Worm (Caenorhabditis elegans) whole organism, L3 larva: Measurements from ENCODE around the gene tcl-2.
A peak's percentile ranks its signal among the peaks of the same experiment; 100 is the strongest.

ENCODE experiments used
- R02D3.7 ChIP-seq: fragments of 150-350 bp; optimal IDR thresholded peaks from 2 replicates; lab custom pipeline; 2014; ENCODE audit warnings: missing biosample characterization, missing genetic modification characterization
- aly-2 ChIP-seq: fragments of 150-350 bp; optimal IDR thresholded peaks from 2 replicates; lab custom pipeline; 2014; ENCODE audit warnings: missing biosample characterization, missing genetic modification characterization
- ama-1 ChIP-seq: fragments of 150-350 bp; optimal IDR thresholded peaks from 2 replicates; lab custom pipeline; 2018
- ceh-16 ChIP-seq: sonication (generic microtip); optimal IDR thresholded peaks from 2 replicates; lab custom pipeline; 2017; ENCODE audit warnings: missing biosample characterization, missing genetic modification characterization
- ceh-28 ChIP-seq: fragments of 150-350 bp; optimal IDR thresholded peaks from 2 replicates; lab custom pipeline; 2014; ENCODE audit warnings: missing biosample characterization, missing genetic modification reagents, missing genetic modification characterization
- ceh-82 ChIP-seq: fragments of 150-350 bp; optimal IDR thresholded peaks from 2 replicates; lab custom pipeline; 2014; ENCODE audit warnings: missing biosample characterization, missing genetic modification characterization
- ceh-9 ChIP-seq: sonication (generic microtip); optimal IDR thresholded peaks from 2 replicates; lab custom pipeline; 2018; ENCODE audit warnings: missing biosample characterization, missing genetic modification characterization
- egl-27 ChIP-seq: sonication (generic microtip); optimal IDR thresholded peaks from 4 replicates; lab custom pipeline; 2017; ENCODE audit warnings: missing biosample characterization, missing genetic modification reagents, missing genetic modification characterization
- egl-5 ChIP-seq: fragments of 150-350 bp; optimal IDR thresholded peaks from 2 replicates; lab custom pipeline; 2017; ENCODE audit warnings: missing biosample characterization, missing genetic modification reagents, missing genetic modification characterization, inconsistent platforms
- elt-1 ChIP-seq: fragments of 150-350 bp; optimal IDR thresholded peaks from 2 replicates; lab custom pipeline; 2014; ENCODE audit warnings: missing biosample characterization, missing genetic modification characterization
- elt-2 ChIP-seq: sonication (generic microtip); optimal IDR thresholded peaks from 2 replicates; lab custom pipeline; 2016; ENCODE audit warnings: missing genetic modification reagents, mild to moderate bottlenecking, missing genetic modification characterization, missing compliant biosample characterization
- eor-1 ChIP-seq, 2 experiments: fragments of 150-350 bp; optimal IDR thresholded peaks; 2 replicates each; lab custom pipeline; 2014 to 2018; ENCODE audit warnings: missing biosample characterization in 2 of 2, missing genetic modification characterization in 2 of 2
- fkh-10 ChIP-seq: sonication (generic microtip); optimal IDR thresholded peaks from 2 replicates; lab custom pipeline; 2017; ENCODE audit warnings: missing biosample characterization, missing genetic modification reagents, missing genetic modification characterization
- fkh-2 ChIP-seq: fragments of 150-350 bp; optimal IDR thresholded peaks from 2 replicates; lab custom pipeline; 2014; ENCODE audit warnings: missing biosample characterization, missing genetic modification reagents, missing genetic modification characterization
- fos-1 ChIP-seq: fragments of 150-350 bp; optimal IDR thresholded peaks from 2 replicates; lab custom pipeline; 2014; ENCODE audit warnings: missing biosample characterization, missing genetic modification characterization
- mml-1 ChIP-seq: fragments of 150-350 bp; sonication (generic microtip); optimal IDR thresholded peaks from 3 replicates; lab custom pipeline; 2014; ENCODE audit warnings: missing biosample characterization, missing genetic modification characterization
- nhr-25 ChIP-seq: sonication (generic microtip); optimal IDR thresholded peaks from 2 replicates; lab custom pipeline; 2017; ENCODE audit warnings: missing biosample characterization, missing genetic modification characterization
- nhr-28 ChIP-seq: fragments of 150-350 bp; optimal IDR thresholded peaks from 2 replicates; lab custom pipeline; 2014; ENCODE audit warnings: missing biosample characterization, missing genetic modification characterization
- nhr-43 ChIP-seq: sonication (generic microtip); optimal IDR thresholded peaks from 2 replicates; lab custom pipeline; 2016; ENCODE audit warnings: mild to moderate bottlenecking, missing genetic modification characterization, missing compliant biosample characterization; ENCODE audit not compliant: poor library complexity, severe bottlenecking
- nhr-76 ChIP-seq: fragments of 150-350 bp; sonication (generic microtip); optimal IDR thresholded peaks from 5 replicates; lab custom pipeline; 2014; ENCODE audit warnings: missing biosample characterization, missing genetic modification characterization
- pqm-1 ChIP-seq: fragments of 150-350 bp; optimal IDR thresholded peaks from 2 replicates; lab custom pipeline; 2017; ENCODE audit warnings: missing biosample characterization, missing genetic modification characterization, inconsistent platforms
- sea-2 ChIP-seq: fragments of 150-350 bp; sonication (generic microtip); optimal IDR thresholded peaks from 4 replicates; lab custom pipeline; 2014; ENCODE audit warnings: missing biosample characterization, missing genetic modification reagents, missing genetic modification characterization
- skn-1 ChIP-seq: fragments of 150-350 bp; optimal IDR thresholded peaks from 2 replicates; lab custom pipeline; 2014; ENCODE audit warnings: missing biosample characterization, missing genetic modification characterization
- snpc-4 ChIP-seq: fragments of 150-350 bp; optimal IDR thresholded peaks from 2 replicates; lab custom pipeline; 2014; ENCODE audit warnings: missing biosample characterization, missing genetic modification characterization
- tbx-2 ChIP-seq: sonication (generic microtip); optimal IDR thresholded peaks from 2 replicates; lab custom pipeline; 2016; ENCODE audit warnings: mild to moderate bottlenecking, missing genetic modification characterization, missing compliant biosample characterization
- unc-39 ChIP-seq: sonication (generic microtip); optimal IDR thresholded peaks from 4 replicates; lab custom pipeline; 2017; ENCODE audit warnings: missing biosample characterization, missing genetic modification characterization
- ztf-11 ChIP-seq: fragments of 150-350 bp; optimal IDR thresholded peaks from 2 replicates; lab custom pipeline; 2014; ENCODE audit warnings: missing biosample characterization, missing genetic modification characterization

The tcl-2 gene

ce11 chrIV:147819-148218, 31.1 kb upstream of the tcl-2 start, which contains the start of gene col-99:
col-99 (minus strand) TSS chrIV:147919.
- TF ChIP-seq ceh-82 (tag; lab: Kevin White, UChicago), result no peak

DNA sequence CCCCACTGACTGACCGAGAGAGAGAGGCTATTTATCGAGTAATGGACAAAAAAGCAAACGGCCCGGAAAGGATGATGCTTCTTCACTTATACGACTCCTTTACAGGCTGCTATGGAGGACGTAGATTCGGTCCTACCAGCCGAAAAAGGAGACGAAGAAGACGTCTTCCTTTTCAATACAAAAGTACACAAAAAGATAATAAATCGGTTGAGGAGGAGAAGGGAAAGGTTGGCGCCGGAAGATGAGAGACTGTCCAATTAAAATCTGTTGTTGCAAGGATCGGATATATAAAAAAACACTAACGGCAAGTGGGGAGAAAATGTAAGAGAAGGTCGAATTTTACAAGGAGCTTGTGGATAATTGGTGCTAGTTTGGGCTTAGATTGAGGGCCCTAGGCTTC, 30.1 kb upstream of the tcl-2 start:
- TF ChIP-seq egl-5 (tag; lab: Kevin White, UChicago) (no peak), elt-1 (tag; lab: Kevin White, UChicago) (no peak), nhr-25 (no peak), unc-39 (tag; lab: Kevin White, UChicago) (no peak)

DNA sequence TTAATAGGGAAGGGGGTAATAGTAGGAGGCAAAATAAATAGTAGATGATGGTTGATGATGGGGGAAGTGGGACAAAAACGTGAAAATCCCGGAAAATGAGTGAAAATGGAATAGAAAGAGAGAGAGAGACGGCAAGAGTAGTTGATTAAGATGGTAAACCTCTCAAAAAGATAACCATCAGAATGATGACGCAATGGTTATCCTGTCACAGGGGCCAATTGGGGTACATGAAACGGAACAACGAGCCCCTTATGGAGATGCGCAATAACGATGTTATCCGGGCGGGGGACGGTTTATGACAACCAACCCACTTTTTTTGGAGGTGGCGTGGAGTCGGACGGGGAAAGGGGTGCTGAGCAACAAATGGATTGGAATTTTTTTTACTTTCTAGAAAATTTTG, 29.1 kb upstream of the tcl-2 start:
- TF ChIP-seq ceh-16 (tag; lab: Kevin White, UChicago) (no peak), ceh-9 (no peak), eor-1 (tag; optimal IDR thresholded peaks at IDR 0.05; lab: Kevin White, UChicago) (no peak), ama-1 (lab: Kevin White, UChicago) (no peak), nhr-28 (tag; lab: Kevin White, UChicago) (no peak), nhr-76 (tag; lab: Kevin White, UChicago) (no peak), R02D3.7 (tag; lab: Kevin White, UChicago) (no peak), fkh-2 (tag; lab: Kevin White, UChicago) (no peak), aly-2 (no peak), snpc-4 (tag; lab: Kevin White, UChicago) (no peak)

- TF ChIP-seq eor-1 (tag; optimal IDR thresholded peaks at IDR 0.05; lab: Kevin White, UChicago) (no peak), fkh-10 (no peak)
Observed at ce11 chrIV:157809-158208, 21.1 kb upstream of the tcl-2 start, which contains the start of gene gegf-1. gegf-1 (minus strand) TSS chrIV:157909.

DNA sequence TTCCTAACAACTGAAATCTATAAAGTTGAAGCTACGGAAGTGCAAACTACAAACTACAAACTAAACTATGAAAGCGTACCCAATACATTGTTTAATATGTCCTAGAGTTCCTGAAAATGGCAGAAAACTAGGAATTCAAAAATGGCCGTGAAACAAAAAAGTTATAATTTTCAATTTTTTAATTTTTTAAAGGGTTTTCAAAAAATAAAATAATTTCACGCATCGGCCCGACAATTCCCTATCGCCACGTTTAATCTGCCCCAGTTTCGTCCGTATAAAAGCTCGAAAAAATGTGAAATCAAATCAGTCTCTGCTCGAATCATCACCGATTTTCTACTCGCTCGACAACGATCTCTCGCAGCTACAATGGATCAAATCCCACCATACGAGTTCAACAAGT, 20.2 kb upstream of the tcl-2 start, which contains the start of gene Y38C1AA.7:
Gene Y38C1AA.7, plus strand, starts transcription at position 301 of the 400 bp plus-strand sequence.
- no peak for TF ChIP-seq aly-2
- TF ChIP-seq fos-1, result no peak
- no peak for TF ChIP-seq nhr-43
- no peak for TF ChIP-seq tbx-2 (tag; lab: Kevin White, UChicago)
- TF ChIP-seq, all 47 proteins: peak for 0

- TF ChIP-seq sea-2 (GFP tag; lab: Kevin White, UChicago), result no peak
- TF ChIP-seq ztf-11 (tag; lab: Kevin White, UChicago), result no peak
- TF ChIP-seq fkh-10, result no peak
- TF ChIP-seq egl-27, result no peak
- TF ChIP-seq ceh-28 (tag; lab: Kevin White, UChicago), result no peak
- TF ChIP-seq fos-1, result no peak
Observed at ce11 chrIV:159864-160263, 19.0 kb upstream of the tcl-2 start, which contains the start of gene Y38C1AA.19. Y38C1AA.19 (plus strand) TSS chrIV:160164.

ce11 chrIV:162530-162929, 16.4 kb upstream of the tcl-2 start, which contains the start of gene Y38C1AA.6:
Y38C1AA.6 (plus strand) TSS chrIV:162830.
- TF ChIP-seq pqm-1 (tag; lab: Kevin White, UChicago) (peak; percentile 17), skn-1 (tag; lab: Kevin White, UChicago) (no peak)

ce11 chrIV:164777-165176, 14.1 kb upstream of the tcl-2 start, which contains the start of gene cutl-24:
cutl-24 (plus strand) TSS chrIV:165077.
- TF ChIP-seq elt-2 (tag; lab: Kevin White, UChicago) (peak; percentile 2), elt-1 (tag; lab: Kevin White, UChicago) (no peak), ztf-11 (tag; lab: Kevin White, UChicago) (no peak)
- TF ChIP-seq, all 47 proteins: peak for 1

DNA sequence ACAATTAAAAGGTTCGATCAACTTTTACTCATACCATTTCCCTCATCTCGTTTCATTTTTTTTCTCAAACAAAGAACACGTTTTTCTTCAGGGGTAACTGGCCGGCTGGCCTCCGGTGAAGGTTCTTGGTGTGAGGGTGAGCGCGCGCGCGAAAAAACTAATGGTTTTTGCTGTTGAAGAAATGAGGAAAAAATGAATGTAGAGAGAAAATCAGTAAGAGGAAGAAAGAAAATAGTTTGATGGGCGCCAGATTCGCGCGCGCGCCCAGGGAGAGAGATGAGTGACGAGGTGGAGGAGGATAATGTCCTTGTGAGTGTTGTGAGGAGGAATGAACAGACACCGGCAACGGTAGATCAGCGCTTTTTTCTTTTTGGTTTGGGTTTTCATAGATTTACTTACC, 7.8 kb upstream of the tcl-2 start:
- TF ChIP-seq nhr-25 (peak; percentile 81), mml-1 (no peak), R02D3.7 (tag; lab: Kevin White, UChicago) (no peak)
